Fruit fly (Drosophila melanogaster) whole organism, embryonic: ENCODE data around the gene CG31928.

Experiments used
- CG12236 ChIP-seq: fragments of 200-800 bp; sonication (Bioruptor generic); optimal IDR thresholded peaks from 2 replicates; lab custom pipeline; 2016; ENCODE audit warnings: missing biosample characterization, missing genetic modification characterization
- CG17912 ChIP-seq: fragments of 200-800 bp; sonication (Bioruptor generic); optimal IDR thresholded peaks from 2 replicates; lab custom pipeline; 2018; ENCODE audit warnings: missing biosample characterization, mild to moderate bottlenecking, missing genetic modification characterization
- Drgx ChIP-seq: fragments of 200-800 bp; sonication (Bioruptor generic); IDR thresholded peaks from 2 replicates; pipeline ENCODE4 v1.3.6; 2022; ENCODE audit warnings: missing biosample characterization, missing genetic modification characterization
- danr ChIP-seq: fragments of 200-800 bp; sonication (Bioruptor generic); IDR thresholded peaks from 2 replicates; pipeline ENCODE4 v1.3.6; 2022; ENCODE audit warnings: missing biosample characterization, missing genetic modification characterization

The CG31928 gene

dm6 chr2L:1535231-1535630 lies 43.1 kb downstream of the CG31928 start:
- TF ChIP-seq danr (no peak), CG12236 (no peak), Drgx (GFP tag; lab: Robert Waterston, UW) (peak; percentile 46; the same call in 1 of the 2 replicates)

- peak; percentile 30; the same call in 1 of the 2 replicates for TF ChIP-seq Drgx (GFP tag; lab: Robert Waterston, UW)
- TF ChIP-seq CG17912 (GFP tag; lab: Kevin White, UChicago): no peak
Observed at dm6 chr2L:1538132-1538531, 46.0 kb downstream of the CG31928 start.
